Fruit fly (Drosophila melanogaster) whole organism, embryonic: ENCODE data around the gene eIF4G2.
"Not testable (repeated sequence)": the region's sequence is repeated elsewhere in the genome, so short reads cannot be mapped to it uniquely, and the experiment has no call there.

Source experiments
- Atf-2 ChIP-seq: fragments of 200-800 bp; sonication (Bioruptor generic); optimal IDR thresholded peaks from 2 replicates; lab custom pipeline; 2016; ENCODE audit warnings: missing biosample characterization, missing genetic modification characterization
- Atf6 ChIP-seq: fragments of 200-800 bp; sonication (Bioruptor generic); IDR thresholded peaks from 2 replicates; pipeline ENCODE4 v1.3.6; 2022; ENCODE audit warnings: missing biosample characterization, missing genetic modification characterization
- B-H2 ChIP-seq: fragments of 200-800 bp; sonication (Bioruptor generic); optimal IDR thresholded peaks from 2 replicates; lab custom pipeline; 2018; ENCODE audit warnings: missing biosample characterization, mild to moderate bottlenecking, missing genetic modification characterization
- CG11456 ChIP-seq: fragments of 200-800 bp; sonication (Bioruptor generic); IDR thresholded peaks from 3 replicates; pipeline ENCODE4 v1.3.6; 2022; ENCODE audit warnings: missing biosample characterization, missing genetic modification characterization
- CG15011 ChIP-seq: fragments of 200-800 bp; sonication (Bioruptor generic); optimal IDR thresholded peaks from 3 replicates; lab custom pipeline; 2018; ENCODE audit warnings: missing biosample characterization, mild to moderate bottlenecking, missing genetic modification characterization
- CG3163 ChIP-seq: fragments of 200-800 bp; sonication (Bioruptor generic); optimal IDR thresholded peaks from 3 replicates; lab custom pipeline; 2016; ENCODE audit warnings: missing biosample characterization, missing genetic modification characterization
- CG32532 ChIP-seq: fragments of 200-800 bp; sonication (Bioruptor generic); IDR thresholded peaks from 2 replicates; pipeline ENCODE4 v1.3.6; 2022; ENCODE audit warnings: missing biosample characterization, missing genetic modification characterization
- CG3847 ChIP-seq: fragments of 200-800 bp; sonication (Bioruptor generic); IDR thresholded peaks from 2 replicates; pipeline ENCODE4 v1.3.6; 2022; ENCODE audit warnings: missing biosample characterization, missing genetic modification characterization
- CG4424 ChIP-seq: fragments of 200-800 bp; sonication (Bioruptor generic); optimal IDR thresholded peaks from 3 replicates; lab custom pipeline; 2016; ENCODE audit warnings: missing biosample characterization, missing genetic modification characterization
- CG4730 ChIP-seq: fragments of 200-800 bp; sonication (Bioruptor generic); IDR thresholded peaks from 2 replicates; pipeline ENCODE4 v1.3.6; 2022; ENCODE audit warnings: missing biosample characterization, missing genetic modification characterization
- CG4820 ChIP-seq: fragments of 200-800 bp; sonication (Bioruptor generic); optimal IDR thresholded peaks from 3 replicates; lab custom pipeline; 2016; ENCODE audit warnings: missing biosample characterization, missing genetic modification characterization
- CG4854 ChIP-seq: fragments of 200-800 bp; sonication (Bioruptor generic); optimal IDR thresholded peaks from 2 replicates; lab custom pipeline; 2016; ENCODE audit warnings: missing biosample characterization, missing genetic modification characterization, inconsistent platforms
- CG6272 ChIP-seq: fragments of 200-800 bp; sonication (Bioruptor generic); IDR thresholded peaks from 2 replicates; pipeline ENCODE4 v1.3.6; 2022; ENCODE audit warnings: missing biosample characterization, missing genetic modification characterization
- CG8089 ChIP-seq: fragments of 200-800 bp; sonication (Bioruptor generic); optimal IDR thresholded peaks from 3 replicates; lab custom pipeline; 2016; ENCODE audit warnings: missing biosample characterization, missing genetic modification characterization
- Deaf1 ChIP-seq: fragments of 200-800 bp; optimal IDR thresholded peaks from 3 replicates; lab custom pipeline; 2019; ENCODE audit warnings: missing biosample characterization, mild to moderate bottlenecking, missing genetic modification characterization, moderate library complexity
- HLH3B ChIP-seq: fragments of 200-800 bp; sonication (Bioruptor generic); IDR thresholded peaks from 2 replicates; pipeline ENCODE4 v1.3.6; 2022; ENCODE audit warnings: missing biosample characterization, missing genetic modification characterization
- HLH4C ChIP-seq: fragments of 200-800 bp; sonication (Bioruptor generic); IDR thresholded peaks from 3 replicates; pipeline ENCODE4 v1.3.6; 2022; ENCODE audit warnings: missing biosample characterization, missing genetic modification characterization; ENCODE audit not compliant: partially characterized antibody
- HmgZ ChIP-seq: fragments of 200-800 bp; sonication (Bioruptor generic); optimal IDR thresholded peaks from 2 replicates; lab custom pipeline; 2018; ENCODE audit warnings: missing biosample characterization, mild to moderate bottlenecking, missing genetic modification characterization
- Hsf ChIP-seq: fragments of 200-800 bp; sonication (Bioruptor generic); optimal IDR thresholded peaks from 3 replicates; lab custom pipeline; 2016; ENCODE audit warnings: missing biosample characterization, missing genetic modification characterization
- MTF-1 ChIP-seq: fragments of 200-800 bp; sonication (Bioruptor generic); optimal IDR thresholded peaks from 2 replicates; lab custom pipeline; 2018; ENCODE audit warnings: missing biosample characterization, mild to moderate bottlenecking, missing genetic modification characterization, borderline replicate concordance
- Myb ChIP-seq: fragments of 200-800 bp; sonication (Bioruptor generic); optimal IDR thresholded peaks from 2 replicates; lab custom pipeline; 2016; ENCODE audit warnings: missing biosample characterization, missing genetic modification characterization
- NfI ChIP-seq: fragments of 200-800 bp; sonication (Bioruptor generic); optimal IDR thresholded peaks from 3 replicates; lab custom pipeline; 2018; ENCODE audit warnings: missing biosample characterization, mild to moderate bottlenecking, missing genetic modification characterization, moderate library complexity
- Optix ChIP-seq: fragments of 200-800 bp; sonication (Bioruptor generic); IDR thresholded peaks from 3 replicates; pipeline ENCODE4 v1.3.6; 2022; ENCODE audit warnings: missing biosample characterization, missing genetic modification characterization
- Trl ChIP-seq, 3 experiments: fragments of >200 bp in 2 of 3; fragments of 200-800 bp in 1 of 3; sonication (Bioruptor generic) in 1 of 3; optimal IDR thresholded peaks; 2 replicates in 1 of 3; 3 replicates in 2 of 3; lab custom pipeline; 2016 to 2017; ENCODE audit warnings: missing biosample characterization in 1 of 3, missing genetic modification characterization in 1 of 3
- Xbp1 ChIP-seq: fragments of 200-800 bp; sonication (Bioruptor generic); optimal IDR thresholded peaks from 3 replicates; lab custom pipeline; 2016; ENCODE audit warnings: missing biosample characterization, mild to moderate bottlenecking, missing genetic modification characterization
- az2 ChIP-seq: fragments of 200-800 bp; sonication (Bioruptor generic); optimal IDR thresholded peaks from 3 replicates; lab custom pipeline; 2016; ENCODE audit warnings: missing biosample characterization, missing genetic modification characterization
- bowl ChIP-seq: fragments of 200-800 bp; sonication (Bioruptor generic); IDR thresholded peaks from 2 replicates; pipeline ENCODE4 v1.3.6; 2022; ENCODE audit warnings: missing biosample characterization, missing genetic modification characterization
- bsh ChIP-seq, 2 experiments: fragments of 200-800 bp; sonication (Bioruptor generic); optimal IDR thresholded peaks; 2 replicates each; lab custom pipeline; 2017 to 2018; ENCODE audit warnings: mild to moderate bottlenecking in 2 of 2, missing biosample characterization in 2 of 2, missing genetic modification characterization in 2 of 2, moderate library complexity in 1 of 2
- chm ChIP-seq: fragments of 200-800 bp; sonication (Bioruptor generic); IDR thresholded peaks from 2 replicates; pipeline ENCODE4 v1.3.6; 2022; ENCODE audit warnings: missing biosample characterization, missing genetic modification characterization
- chn ChIP-seq: fragments of 200-800 bp; sonication (Bioruptor generic); optimal IDR thresholded peaks from 2 replicates; lab custom pipeline; 2016; ENCODE audit warnings: missing biosample characterization, missing genetic modification characterization
- croc ChIP-seq: fragments of 200-800 bp; sonication (Bioruptor generic); conservative IDR thresholded peaks from 3 replicates; pipeline ENCODE4 v1.3.6; 2022; ENCODE audit warnings: missing biosample characterization, missing genetic modification characterization
- dm ChIP-seq: fragments of 200-800 bp; sonication (Bioruptor generic); optimal IDR thresholded peaks from 3 replicates; lab custom pipeline; 2016; ENCODE audit warnings: missing biosample characterization, missing genetic modification characterization
- dmrt99B ChIP-seq: fragments of 200-800 bp; sonication (Bioruptor generic); optimal IDR thresholded peaks from 2 replicates; lab custom pipeline; 2018; ENCODE audit warnings: missing biosample characterization, mild to moderate bottlenecking, missing genetic modification characterization, moderate library complexity
- eyg ChIP-seq: fragments of 200-800 bp; sonication (Bioruptor generic); optimal IDR thresholded peaks from 3 replicates; lab custom pipeline; 2016; ENCODE audit warnings: missing biosample characterization, missing genetic modification characterization
- fd3F ChIP-seq: fragments of 200-800 bp; sonication (Bioruptor generic); optimal IDR thresholded peaks from 2 replicates; lab custom pipeline; 2018; ENCODE audit warnings: missing biosample characterization, mild to moderate bottlenecking, missing genetic modification characterization, moderate library complexity
- fd64A ChIP-seq: fragments of 200-800 bp; sonication (Bioruptor generic); optimal IDR thresholded peaks from 3 replicates; lab custom pipeline; 2018; ENCODE audit warnings: missing biosample characterization, mild to moderate bottlenecking, missing genetic modification characterization
- ftz-f1 ChIP-seq: fragments of 200-800 bp; sonication (Bioruptor generic); optimal IDR thresholded peaks from 2 replicates; lab custom pipeline; 2016; ENCODE audit warnings: missing biosample characterization, missing genetic modification characterization
- gt ChIP-seq: fragments of 200-800 bp; sonication (Bioruptor generic); IDR thresholded peaks from 2 replicates; pipeline ENCODE4 v1.3.6; 2022; ENCODE audit warnings: missing biosample characterization, missing genetic modification characterization
- hkb ChIP-seq, 2 experiments: fragments of 200-800 bp in 1 of 2; fragments of >200 bp in 1 of 2; sonication (Bioruptor generic) in 1 of 2; IDR thresholded peaks in 1 of 2; optimal IDR thresholded peaks in 1 of 2; 2 replicates each; pipeline versions ENCODE4 v1.3.6 to Lab custom; 2017 to 2022; ENCODE audit warnings: missing biosample characterization in 1 of 2, missing genetic modification characterization in 1 of 2
- kay ChIP-seq: fragments of 200-800 bp; sonication (Bioruptor generic); optimal IDR thresholded peaks from 2 replicates; lab custom pipeline; 2016; ENCODE audit warnings: missing biosample characterization, missing genetic modification characterization
- lab ChIP-seq: fragments of 200-800 bp; sonication (Bioruptor generic); optimal IDR thresholded peaks from 3 replicates; lab custom pipeline; 2017; ENCODE audit warnings: missing biosample characterization, missing genetic modification characterization, mild to moderate bottlenecking, moderate library complexity, missing genetic modification reagents
- lilli ChIP-seq: fragments of 200-800 bp; sonication (Bioruptor generic); optimal IDR thresholded peaks from 3 replicates; lab custom pipeline; 2016; ENCODE audit warnings: missing biosample characterization, missing genetic modification characterization
- onecut ChIP-seq: fragments of 200-800 bp; sonication (Bioruptor generic); IDR thresholded peaks from 2 replicates; pipeline ENCODE4 v1.3.6; 2022; ENCODE audit warnings: missing biosample characterization, missing genetic modification characterization
- peb ChIP-seq: fragments of 200-800 bp; sonication (Bioruptor generic); IDR thresholded peaks from 2 replicates; pipeline ENCODE4 v1.3.6; 2022; ENCODE audit warnings: missing biosample characterization, missing genetic modification characterization
- repo ChIP-seq: fragments of 200-800 bp; sonication (Bioruptor generic); optimal IDR thresholded peaks from 2 replicates; lab custom pipeline; 2016; ENCODE audit warnings: missing biosample characterization, missing genetic modification characterization
- row ChIP-seq: fragments of 200-800 bp; sonication (Bioruptor generic); IDR thresholded peaks from 3 replicates; pipeline ENCODE4 v1.3.6; 2022; ENCODE audit warnings: missing biosample characterization, missing genetic modification characterization
- sisA ChIP-seq: fragments of 200-800 bp; sonication (Bioruptor generic); IDR thresholded peaks from 2 replicates; pipeline ENCODE4 v1.3.6; 2022; ENCODE audit warnings: missing biosample characterization, missing genetic modification characterization
- toy ChIP-seq: fragments of 200-800 bp; sonication (Bioruptor generic); IDR thresholded peaks from 2 replicates; pipeline ENCODE4 v1.3.6; 2022; ENCODE audit warnings: missing biosample characterization, missing genetic modification characterization
- tx ChIP-seq: fragments of 200-800 bp; sonication (Bioruptor generic); optimal IDR thresholded peaks from 2 replicates; lab custom pipeline; 2016; ENCODE audit warnings: missing biosample characterization, missing genetic modification characterization
- z ChIP-seq: fragments of 200-800 bp; sonication (Bioruptor generic); IDR thresholded peaks from 3 replicates; pipeline ENCODE4 v1.3.6; 2022; ENCODE audit warnings: missing biosample characterization, missing genetic modification characterization

Gene eIF4G2

DNA sequence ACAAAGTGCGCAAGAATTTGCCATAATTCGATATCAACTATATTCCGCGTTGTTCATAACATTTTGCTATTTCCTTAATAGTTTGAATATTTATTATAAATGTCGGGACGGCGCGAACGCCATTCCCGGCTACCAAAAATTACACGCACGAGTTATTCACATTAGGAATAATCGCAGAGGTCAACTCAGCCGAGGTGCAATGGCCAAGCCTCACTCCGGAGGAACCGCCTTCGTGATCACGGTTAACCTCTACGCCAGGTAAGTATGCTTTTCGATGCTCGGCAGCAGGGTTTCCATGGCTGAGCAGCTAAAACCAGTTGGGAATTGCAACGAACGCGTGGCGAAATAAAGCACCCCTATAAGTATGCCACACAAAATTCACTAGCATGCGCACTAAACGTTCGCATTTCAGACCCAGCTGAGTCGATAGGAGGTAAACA lies 40.3 kb upstream of the eIF4G2 start (continued):
- TF ChIP-seq CG15011: peak; percentile 36
- peak in 1 of 2 experiments; percentile 54 for TF ChIP-seq bsh (GFP tag; optimal IDR thresholded peaks at IDR 0.05; lab: Kevin White, UChicago)
- TF ChIP-seq row (GFP tag; lab: Robert Waterston, UW): peak; percentile 30; the same call in 1 of the 3 replicates
- peak; percentile 71 for TF ChIP-seq CG6272 (GFP tag; lab: Robert Waterston, UW)
- peak; percentile 19 for TF ChIP-seq fd3F
- TF ChIP-seq Optix: peak; percentile 73; the same call in 2 of the 3 replicates
- TF ChIP-seq MTF-1 (GFP tag; lab: Kevin White, UChicago): peak; percentile 60
- peak; percentile 58 for TF ChIP-seq Xbp1 (GFP tag; lab: Kevin White, UChicago)
- 0 out of 2 replicates have a peak, but pooled peaks have one; percentile 32 for TF ChIP-seq gt (GFP tag; lab: Robert Waterston, UW)
- TF ChIP-seq peb (GFP tag; lab: Robert Waterston, UW): peak; percentile 60; the same call in 1 of the 2 replicates
- TF ChIP-seq CG3847: peak; percentile 65
- TF ChIP-seq NfI: peak; percentile 39
- TF ChIP-seq chn (GFP tag; lab: Kevin White, UChicago): peak; percentile 69
- peak; percentile 42 for TF ChIP-seq dm (GFP tag; lab: Kevin White, UChicago)
- TF ChIP-seq CG4820 (GFP tag; lab: Kevin White, UChicago): peak; percentile 37
- peak; percentile 89 for TF ChIP-seq lilli (GFP tag; lab: Kevin White, UChicago)
- peak; percentile 79 for TF ChIP-seq lab (GFP tag; lab: Kevin White, UChicago)
- peak; percentile 63 for TF ChIP-seq B-H2 (GFP tag; lab: Kevin White, UChicago)
- TF ChIP-seq Hsf: peak; percentile 24
- peak; percentile 51 for TF ChIP-seq Deaf1 (tag; lab: Kevin White, UChicago)
- TF ChIP-seq repo (GFP tag; lab: Kevin White, UChicago): peak; percentile 66
- TF ChIP-seq Atf6: peak; percentile 76
- peak; percentile 44 for TF ChIP-seq eyg
- TF ChIP-seq tx (GFP tag; lab: Kevin White, UChicago): peak; percentile 64
- TF ChIP-seq HmgZ (tag; lab: Kevin White, UChicago): peak; percentile 78
- TF ChIP-seq ftz-f1 (GFP tag; lab: Kevin White, UChicago): peak; percentile 51
- TF ChIP-seq CG11456 (GFP tag; lab: Robert Waterston, UW): peak; percentile 84; the same call in 2 of the 3 replicates
- TF ChIP-seq CG3163 (GFP tag; lab: Kevin White, UChicago): peak; percentile 71
- peak; percentile 82 for TF ChIP-seq CG32532 (GFP tag; lab: Robert Waterston, UW)
- peak; percentile 60 for TF ChIP-seq dmrt99B (tag; lab: Kevin White, UChicago)
- peak; percentile 64; the same call in 1 of the 2 replicates for TF ChIP-seq HLH3B (GFP tag; lab: Robert Waterston, UW)
- peak; percentile 46; the same call in 1 of the 2 replicates for TF ChIP-seq sisA
- peak; percentile 47 for TF ChIP-seq Atf-2 (GFP tag; lab: Kevin White, UChicago)
- TF ChIP-seq bowl: peak; percentile 69
- peak; percentile 42; the same call in 2 of the 3 replicates for TF ChIP-seq croc (GFP tag; lab: Robert Waterston, UW)
- TF ChIP-seq toy (GFP tag; lab: Robert Waterston, UW): 0 out of 2 replicates have a peak, but pooled peaks have one; percentile 22
- TF ChIP-seq Myb (GFP tag; lab: Kevin White, UChicago): peak; percentile 31
- peak; percentile 60 for TF ChIP-seq onecut (GFP tag; lab: Robert Waterston, UW)
- TF ChIP-seq z (GFP tag; lab: Robert Waterston, UW): peak; percentile 65; the same call in 1 of the 3 replicates
- TF ChIP-seq HLH4C (GFP tag; lab: Robert Waterston, UW): peak; percentile 56; the same call in 2 of the 3 replicates
- TF ChIP-seq CG4424 (GFP tag; lab: Kevin White, UChicago): peak; percentile 31
- TF ChIP-seq chm: peak; percentile 88
- TF ChIP-seq az2: peak; percentile 39
- TF ChIP-seq fd64A (GFP tag; lab: Kevin White, UChicago): peak; percentile 65
- peak; percentile 9 for TF ChIP-seq kay (GFP tag; lab: Kevin White, UChicago)
- not testable (repeated sequence) for TF ChIP-seq Trl, hkb (optimal IDR thresholded peaks at IDR 0.05; lab: Kevin White, UChicago)
- TF ChIP-seq Trl (GFP tag; optimal IDR thresholded peaks at IDR 0.05; lab: Kevin White, UChicago): peak; percentile 64
- peak; percentile 52 for TF ChIP-seq CG4854 (GFP tag; lab: Kevin White, UChicago)
- TF ChIP-seq CG8089 (GFP tag; lab: Kevin White, UChicago): peak; percentile 62
- peak; percentile 56; the same call in 1 of the 2 replicates for TF ChIP-seq CG4730
- peak; percentile 78 for TF ChIP-seq hkb (GFP tag; IDR thresholded peaks at IDR 0.05; lab: Robert Waterston, UW)
